Fruit fly (Drosophila melanogaster): ENCODE results near the gene CG14314.

- TF ChIP-seq Opbp (GFP tag; IDR thresholded peaks at IDR 0.05; ENCODE audit: partially characterized antibody), result peak; percentile 82
- TF ChIP-seq chm (GFP tag; IDR thresholded peaks at IDR 0.05), result no peak
- TF ChIP-seq CG31365 (tag; optimal IDR thresholded peaks at IDR 0.05), result no peak
- TF ChIP-seq Sox102F (GFP tag; optimal IDR thresholded peaks at IDR 0.05), result peak; percentile 64
Measured at dm6 chr3R:18223434-18223833, 7.5 kb downstream of the CG14314 start, which contains the start of the genes mTerf5 and Non3.

Data from whole organism, embryonic.